Worm (Caenorhabditis elegans) whole organism, young adult: ENCODE data around the gene sec-61.G.

ENCODE experiments used
- attf-3 ChIP-seq: fragments of 200-800 bp; sonication (Bioruptor generic); conservative IDR thresholded peaks from 2 replicates; pipeline ENCODE4 v1.3.6; 2022; ENCODE audit warnings: missing genetic modification reagents, missing genetic modification characterization, missing compliant biosample characterization
- lir-1 ChIP-seq: fragments of 200-800 bp; sonication (Bioruptor generic); conservative IDR thresholded peaks from 2 replicates; pipeline ENCODE4 v1.3.6; 2022; ENCODE audit warnings: missing genetic modification reagents, missing genetic modification characterization, missing compliant biosample characterization

ce11 chrV:10896706-10897105, 237 bp downstream of the sec-61.G start:
- TF ChIP-seq lir-1 (GFP tag; lab: Robert Waterston, UW) (no peak), attf-3 (no peak)
